Fruit fly (Drosophila melanogaster) whole organism: ENCODE results near the gene CG44532.

Source experiments
- CG8478 ChIP-seq: fragments of >200 bp; optimal IDR thresholded peaks from 2 replicates; lab custom pipeline; 2018; ENCODE audit warnings: inconsistent platforms
- Dll ChIP-seq: fragments of >200 bp; optimal IDR thresholded peaks from 2 replicates; lab custom pipeline; 2017
- EcR ChIP-seq, 2 experiments: fragments of >200 bp; optimal IDR thresholded peaks; 2 replicates each; lab custom pipeline; 2017; ENCODE audit warnings: missing biosample characterization in 2 of 2, missing genetic modification characterization in 2 of 2, missing genetic modification reagents in 2 of 2
- pan ChIP-seq: fragments of >200 bp; optimal IDR thresholded peaks from 2 replicates; lab custom pipeline; 2017
- psq ChIP-seq: fragments of >200 bp; optimal IDR thresholded peaks from 2 replicates; lab custom pipeline; 2017
- usp ChIP-seq: fragments of >200 bp; optimal IDR thresholded peaks from 2 replicates; lab custom pipeline; 2017; ENCODE audit warnings: missing biosample characterization, missing genetic modification characterization, mixed read lengths

CG44532 gene

DNA sequence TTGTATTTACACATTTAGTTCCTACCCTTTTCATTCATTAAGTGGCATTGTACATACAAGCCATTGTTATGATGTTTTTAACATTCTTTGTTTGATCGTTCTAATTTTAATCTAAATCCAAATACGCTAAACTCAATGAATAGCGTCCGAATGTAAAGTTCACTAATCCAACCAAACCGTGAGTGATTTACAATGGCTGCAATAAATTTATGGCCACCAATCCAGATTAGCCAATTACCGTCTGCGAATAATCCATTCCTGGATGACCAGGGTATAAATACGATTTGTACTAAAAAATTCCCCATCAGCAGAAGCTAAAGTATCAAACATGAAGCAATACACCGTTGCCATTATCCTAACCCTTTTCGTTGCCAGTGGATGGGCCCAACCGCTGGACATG, 29.5 kb downstream of the CG44532 start, which contains the start of gene CG12057:
TSS of gene CG12057 (plus strand) at position 301 of the 400 bp plus-strand sequence.
- TF ChIP-seq psq (lab: Kevin White, UChicago) = no peak
- no peak for TF ChIP-seq CG8478 (lab: Kevin White, UChicago)
- no peak for TF ChIP-seq pan (lab: Kevin White, UChicago)
- no peak for TF ChIP-seq usp (GFP tag; lab: Kevin White, UChicago)
- TF ChIP-seq Dll = no peak
- no peak for TF ChIP-seq EcR (GFP tag; optimal IDR thresholded peaks at IDR 0.05; lab: Kevin White, UChicago)

dm6 chrX:9192429-9192828, 30.5 kb downstream of the CG44532 start, which contains the start of gene CG12056:
CG12056 (plus strand) TSS chrX:9192669.
- no peak for TF ChIP-seq CG8478 (lab: Kevin White, UChicago)
- no peak for TF ChIP-seq pan (lab: Kevin White, UChicago)
- no peak for TF ChIP-seq usp (GFP tag; lab: Kevin White, UChicago)
- no peak for TF ChIP-seq Dll

dm6 chrX:9193604-9194003, 31.7 kb downstream of the CG44532 start, which contains the start of gene CG12106:
CG12106 (plus strand) TSS chrX:9193898.
- TF ChIP-seq Dll (no peak), psq (lab: Kevin White, UChicago) (no peak), usp (GFP tag; lab: Kevin White, UChicago) (no peak), EcR (GFP tag; optimal IDR thresholded peaks at IDR 0.05; lab: Kevin White, UChicago) (no peak), CG8478 (lab: Kevin White, UChicago) (no peak), pan (lab: Kevin White, UChicago) (no peak)

DNA sequence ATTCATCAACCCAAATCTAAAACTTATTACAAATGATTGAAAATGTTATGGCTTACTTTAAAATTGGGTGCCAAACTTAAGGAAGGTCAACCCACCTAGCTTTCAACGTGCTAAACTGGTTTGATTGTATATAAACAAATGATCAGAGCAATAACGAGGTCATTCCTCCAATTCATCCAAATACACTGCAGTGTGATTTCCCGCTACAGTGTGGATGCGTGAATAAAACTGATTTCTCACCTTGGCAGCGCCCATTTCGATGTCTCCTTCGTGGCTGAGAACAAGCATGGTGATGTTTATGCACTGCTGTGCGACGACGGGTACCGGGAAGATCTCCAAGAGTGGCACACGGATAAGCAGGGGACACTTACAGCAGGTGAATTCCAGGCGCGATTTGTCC, 33.4 kb downstream of the CG44532 start:
- TF ChIP-seq CG8478 (lab: Kevin White, UChicago) = no peak
- TF ChIP-seq psq (lab: Kevin White, UChicago) = no peak
- TF ChIP-seq EcR (GFP tag; optimal IDR thresholded peaks at IDR 0.05; lab: Kevin White, UChicago) = no peak

DNA sequence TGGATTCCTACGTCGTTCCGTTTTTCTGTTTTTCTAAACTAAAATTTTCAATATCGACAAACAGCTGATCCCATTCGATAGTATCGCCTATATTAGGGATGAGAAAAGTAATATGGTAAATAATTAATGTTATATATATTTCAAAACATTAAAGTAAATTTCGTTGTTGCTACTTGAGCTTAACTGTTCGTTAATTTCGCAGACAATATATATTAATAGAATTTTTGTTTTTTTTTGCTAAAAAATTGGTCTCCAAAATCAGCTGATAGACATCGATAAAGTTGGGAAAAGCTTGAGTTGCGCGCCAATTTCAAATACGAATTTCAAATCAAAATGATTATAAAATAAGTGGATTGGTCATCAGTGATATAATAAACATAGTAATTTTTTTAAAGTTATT, 34.5 kb downstream of the CG44532 start, which contains the start of gene CG12118:
TSS of gene CG12118 (minus strand) at position 53 of the 400 bp plus-strand sequence.
- TF ChIP-seq EcR (GFP tag; optimal IDR thresholded peaks at IDR 0.05; lab: Kevin White, UChicago) (no peak), CG8478 (lab: Kevin White, UChicago) (no peak), psq (lab: Kevin White, UChicago) (no peak), usp (GFP tag; lab: Kevin White, UChicago) (no peak), Dll (no peak), pan (lab: Kevin White, UChicago) (no peak)

DNA sequence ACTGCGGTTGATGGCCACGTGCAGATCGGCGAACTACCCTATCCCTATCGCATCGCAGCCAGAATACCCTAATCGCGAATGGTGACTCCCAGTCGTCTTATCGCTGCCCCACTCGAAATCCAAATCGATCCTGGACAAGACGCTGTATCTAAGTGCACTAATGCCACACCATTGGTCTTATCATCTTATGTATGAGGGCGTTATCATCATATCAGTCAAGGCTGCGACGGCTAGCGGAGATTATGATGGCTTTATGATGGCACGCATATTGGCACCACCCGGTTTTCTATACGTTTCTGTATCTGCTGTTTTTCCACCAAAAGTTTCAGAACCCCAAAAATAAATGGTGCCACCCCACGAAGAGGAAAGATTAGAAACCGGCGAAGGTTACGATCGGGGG, 38.3 kb downstream of the CG44532 start:
- TF ChIP-seq Dll = no peak

dm6 chrX:9201080-9201479, 39.2 kb downstream of the CG44532 start:
- no peak for TF ChIP-seq EcR (GFP tag; optimal IDR thresholded peaks at IDR 0.05; lab: Kevin White, UChicago)
- no peak for TF ChIP-seq psq (lab: Kevin White, UChicago)

- TF ChIP-seq pan (lab: Kevin White, UChicago) (no peak), CG8478 (lab: Kevin White, UChicago) (no peak), usp (GFP tag; lab: Kevin White, UChicago) (no peak), psq (lab: Kevin White, UChicago) (no peak), EcR (GFP tag; optimal IDR thresholded peaks at IDR 0.05; lab: Kevin White, UChicago) (no peak), Dll (no peak)
Measured at dm6 chrX:9201866-9202681, 40.2 kb downstream of the CG44532 start.

dm6 chrX:9210787-9211186, 48.9 kb downstream of the CG44532 start, which contains the start of gene SmydA-9:
SmydA-9 (minus strand) TSS chrX:9210887.
- no peak for TF ChIP-seq psq (lab: Kevin White, UChicago)
- TF ChIP-seq Dll = no peak
- no peak for TF ChIP-seq pan (lab: Kevin White, UChicago)
- TF ChIP-seq usp (GFP tag; lab: Kevin White, UChicago) = no peak
- no peak for TF ChIP-seq CG8478 (lab: Kevin White, UChicago)
- no peak for TF ChIP-seq EcR (GFP tag; optimal IDR thresholded peaks at IDR 0.05; lab: Kevin White, UChicago)
